Worm (Caenorhabditis elegans): ENCODE results near the gene T24F1.4.

- TF ChIP-seq aly-2 (tag; optimal IDR thresholded peaks at IDR 0.05), result no peak
- TF ChIP-seq mab-9 (GFP tag; IDR thresholded peaks at IDR 0.05), result no peak
- TF ChIP-seq sptf-1 (tag; optimal IDR thresholded peaks at IDR 0.05), result no peak
- no peak for TF ChIP-seq zag-1 (tag; optimal IDR thresholded peaks at IDR 0.05)
Measured at ce11 chrII:11312223-11312622, 1.8 kb downstream of the T24F1.4 start, which contains the start of gene T24F1.7.
